Worm (Caenorhabditis elegans) whole organism, late embryonic: ENCODE measurements around the gene T27C5.12.

Source experiments
- C38D4.7 ChIP-seq: fragments of 200-800 bp; sonication (Bioruptor generic); optimal IDR thresholded peaks from 2 replicates; lab custom pipeline; 2018; ENCODE audit warnings: mild to moderate bottlenecking, missing genetic modification characterization, moderate library complexity, missing compliant biosample characterization
- F13H6.1 ChIP-seq: sonication (generic microtip); optimal IDR thresholded peaks from 2 replicates; lab custom pipeline; 2016; ENCODE audit warnings: missing genetic modification characterization, missing compliant biosample characterization
- ceh-2 ChIP-seq: sonication (generic microtip); optimal IDR thresholded peaks from 2 replicates; lab custom pipeline; 2016; ENCODE audit warnings: missing genotype, missing genetic modification characterization, missing compliant biosample characterization
- dmd-4 ChIP-seq: sonication (generic microtip); optimal IDR thresholded peaks from 2 replicates; lab custom pipeline; 2016; ENCODE audit warnings: borderline replicate concordance, missing genetic modification characterization, missing compliant biosample characterization
- lin-11 ChIP-seq: fragments of 200-800 bp; sonication (Bioruptor generic); optimal IDR thresholded peaks from 2 replicates; lab custom pipeline; 2018; ENCODE audit warnings: mild to moderate bottlenecking, missing genetic modification characterization, missing compliant biosample characterization
- nfya-1 ChIP-seq: sonication (generic microtip); optimal IDR thresholded peaks from 2 replicates; lab custom pipeline; 2017; ENCODE audit warnings: missing genetic modification characterization, mild to moderate bottlenecking, missing compliant biosample characterization, antibody characterized with exemption, moderate library complexity
- nhr-232 ChIP-seq: sonication (generic microtip); optimal IDR thresholded peaks from 2 replicates; lab custom pipeline; 2016; ENCODE audit warnings: missing genetic modification characterization, missing compliant biosample characterization
- pag-3 ChIP-seq: sonication (generic microtip); optimal IDR thresholded peaks from 2 replicates; lab custom pipeline; 2016; ENCODE audit warnings: missing compliant biosample characterization, missing genetic modification characterization, borderline replicate concordance
- pha-4 ChIP-seq: fragments of 150-350 bp; optimal IDR thresholded peaks from 2 replicates; lab custom pipeline; 2018; ENCODE audit warnings: missing biosample characterization, missing genetic modification reagents, missing genetic modification characterization
- unc-3 ChIP-seq, 2 experiments: fragments of 200-800 bp in 1 of 2; sonication (Bioruptor generic) in 1 of 2; sonication (generic microtip) in 1 of 2; conservative IDR thresholded peaks in 1 of 2; optimal IDR thresholded peaks in 1 of 2; 2 replicates each; pipeline versions ENCODE4 v1.3.6 to Lab custom; 2016 to 2022; ENCODE audit warnings: missing compliant biosample characterization in 2 of 2, missing genetic modification characterization in 2 of 2, missing genetic modification reagents in 1 of 2

ce11 chrV:17449836-17450235, 34.8 kb downstream of the T27C5.12 start:
- no peak for TF ChIP-seq F13H6.1
- no peak for TF ChIP-seq ceh-2 (tag; lab: Kevin White, UChicago)
- TF ChIP-seq pag-3 (tag; lab: Kevin White, UChicago) = no peak
- no peak for TF ChIP-seq pha-4 (tag; lab: Kevin White, UChicago)
- no peak for TF ChIP-seq unc-3 (GFP tag; conservative IDR thresholded peaks at IDR 0.05; lab: Robert Waterston, UW)
- TF ChIP-seq unc-3 (tag; optimal IDR thresholded peaks at IDR 0.05; lab: Kevin White, UChicago) = no peak
- no peak for TF ChIP-seq C38D4.7 (GFP tag; lab: Kevin White, UChicago)
- no peak for TF ChIP-seq nfya-1
- no peak for TF ChIP-seq dmd-4 (tag; lab: Kevin White, UChicago)
- no peak for TF ChIP-seq nhr-232 (tag; lab: Kevin White, UChicago)
- no peak for TF ChIP-seq lin-11 (tag; lab: Kevin White, UChicago)
